Worm (Caenorhabditis elegans) whole organism, L1 larva: ENCODE data around the gene csn-5.

Experiments
- C16A3.4 ChIP-seq: fragments of 150-350 bp; optimal IDR thresholded peaks from 2 replicates; lab custom pipeline; 2014; ENCODE audit warnings: missing biosample characterization, missing genetic modification characterization
- C34B4.2 ChIP-seq: sonication (generic microtip); optimal IDR thresholded peaks from 2 replicates; lab custom pipeline; 2017; ENCODE audit warnings: mild to moderate bottlenecking, missing genetic modification characterization, missing compliant biosample characterization
- aha-1 ChIP-seq: fragments of 150-350 bp; optimal IDR thresholded peaks from 2 replicates; lab custom pipeline; 2014; ENCODE audit warnings: missing biosample characterization, missing genetic modification characterization
- aly-2 ChIP-seq: fragments of 150-350 bp; optimal IDR thresholded peaks from 2 replicates; lab custom pipeline; 2014; ENCODE audit warnings: missing biosample characterization, missing genetic modification characterization
- blmp-1 ChIP-seq: fragments of 150-350 bp; optimal IDR thresholded peaks from 2 replicates; lab custom pipeline; 2014; ENCODE audit warnings: missing biosample characterization, missing genetic modification characterization
- ceh-63 ChIP-seq: fragments of 200-800 bp; sonication (Bioruptor generic); optimal IDR thresholded peaks from 2 replicates; lab custom pipeline; 2018; ENCODE audit warnings: mild to moderate bottlenecking, missing genetic modification characterization, missing compliant biosample characterization
- ces-1 ChIP-seq: fragments of 150-350 bp; optimal IDR thresholded peaks from 2 replicates; lab custom pipeline; 2014; ENCODE audit warnings: missing biosample characterization, missing genetic modification reagents, missing genetic modification characterization
- dpl-1 ChIP-seq, 3 experiments: fragments of 150-350 bp in 2 of 3; sonication (generic microtip) in 1 of 3; optimal IDR thresholded peaks; 2 replicates each; lab custom pipeline; 2014 to 2017; ENCODE audit warnings: missing biosample characterization in 3 of 3, missing genetic modification characterization in 3 of 3, missing genetic modification reagents in 3 of 3
- efl-3 ChIP-seq: fragments of 200-800 bp; sonication (Bioruptor generic); optimal IDR thresholded peaks from 2 replicates; lab custom pipeline; 2018; ENCODE audit warnings: mild to moderate bottlenecking, missing genetic modification characterization, missing compliant biosample characterization
- egl-13 ChIP-seq: sonication (generic microtip); optimal IDR thresholded peaks from 2 replicates; lab custom pipeline; 2016; ENCODE audit warnings: missing genotype, missing genetic modification reagents, missing genetic modification characterization, missing compliant biosample characterization
- elt-3 ChIP-seq, 6 experiments: fragments of 150-350 bp in 1 of 6; sonication (generic microtip); optimal IDR thresholded peaks; 2 replicates each; lab custom pipeline; 2017 to 2018; ENCODE audit warnings: missing biosample characterization in 6 of 6, missing genetic modification characterization in 6 of 6, inconsistent platforms in 1 of 6
- ets-5 ChIP-seq: fragments of 200-800 bp; sonication (Bioruptor generic); IDR thresholded peaks from 2 replicates; pipeline ENCODE4 v1.3.6; 2022; ENCODE audit warnings: missing genetic modification characterization, missing compliant biosample characterization
- grh-1 ChIP-seq: fragments of 200-800 bp; sonication (Bioruptor generic); IDR thresholded peaks from 2 replicates; pipeline ENCODE4 v1.3.6; 2022; ENCODE audit warnings: missing genetic modification reagents, missing genetic modification characterization, missing compliant biosample characterization
- hlh-17 ChIP-seq: fragments of 200-800 bp; sonication (Bioruptor generic); optimal IDR thresholded peaks from 2 replicates; lab custom pipeline; 2018; ENCODE audit warnings: missing genetic modification characterization, mild to moderate bottlenecking, missing compliant biosample characterization, moderate library complexity, borderline replicate concordance
- hpl-2 ChIP-seq: fragments of 150-350 bp; optimal IDR thresholded peaks from 2 replicates; lab custom pipeline; 2014; ENCODE audit warnings: missing biosample characterization, missing genetic modification reagents, missing genetic modification characterization
- irx-1 ChIP-seq: sonication (generic microtip); optimal IDR thresholded peaks from 2 replicates; lab custom pipeline; 2016; ENCODE audit warnings: missing genetic modification characterization, missing compliant biosample characterization
- isw-1 ChIP-seq: fragments of 200-800 bp; sonication (Bioruptor generic); IDR thresholded peaks from 2 replicates; pipeline ENCODE4 v1.3.6; 2022; ENCODE audit warnings: missing genetic modification characterization, missing compliant biosample characterization
- jun-1 ChIP-seq: fragments of 150-350 bp; optimal IDR thresholded peaks from 2 replicates; lab custom pipeline; 2014; ENCODE audit warnings: missing biosample characterization, missing genetic modification reagents, missing genetic modification characterization
- lin-14 ChIP-seq: fragments of 200-800 bp; sonication (Bioruptor generic); optimal IDR thresholded peaks from 2 replicates; lab custom pipeline; 2018; ENCODE audit warnings: mild to moderate bottlenecking, missing genetic modification characterization, moderate library complexity, missing compliant biosample characterization
- lin-15B ChIP-seq: fragments of 150-350 bp; sonication (generic microtip); optimal IDR thresholded peaks from 3 replicates; lab custom pipeline; 2014; ENCODE audit warnings: missing biosample characterization, missing genetic modification characterization
- lin-35 ChIP-seq, 2 experiments: fragments of 150-350 bp; optimal IDR thresholded peaks; 2 replicates each; lab custom pipeline; 2014; ENCODE audit warnings: missing biosample characterization in 2 of 2, missing genetic modification characterization in 2 of 2, missing genetic modification reagents in 2 of 2
- lsy-2 ChIP-seq, 2 experiments: fragments of 150-350 bp; optimal IDR thresholded peaks; 2 replicates each; lab custom pipeline; 2014; ENCODE audit warnings: missing biosample characterization in 2 of 2, missing genetic modification characterization in 2 of 2
- mab-9 ChIP-seq: fragments of 200-800 bp; sonication (Bioruptor generic); IDR thresholded peaks from 2 replicates; pipeline ENCODE4 v1.3.6; 2022; ENCODE audit warnings: missing genetic modification reagents, missing genetic modification characterization, missing compliant biosample characterization
- mdl-1 ChIP-seq, 2 experiments: fragments of 150-350 bp; optimal IDR thresholded peaks; 2 replicates each; lab custom pipeline; 2014 to 2017; ENCODE audit warnings: missing biosample characterization in 2 of 2, missing genetic modification characterization in 2 of 2, inconsistent platforms in 1 of 2
- nhr-11 ChIP-seq: fragments of 150-350 bp; optimal IDR thresholded peaks from 2 replicates; lab custom pipeline; 2014; ENCODE audit warnings: missing biosample characterization, missing genetic modification characterization
- nhr-12 ChIP-seq: sonication (generic microtip); optimal IDR thresholded peaks from 2 replicates; lab custom pipeline; 2017; ENCODE audit warnings: missing biosample characterization, missing genetic modification characterization
- nhr-19 ChIP-seq: fragments of 200-800 bp; sonication (Bioruptor generic); conservative IDR thresholded peaks from 2 replicates; pipeline ENCODE4 v1.3.6; 2022; ENCODE audit warnings: missing genetic modification characterization, missing compliant biosample characterization
- nhr-20 ChIP-seq: sonication (generic microtip); optimal IDR thresholded peaks from 2 replicates; lab custom pipeline; 2016; ENCODE audit warnings: mild to moderate bottlenecking, missing genetic modification characterization, missing compliant biosample characterization
- nhr-237 ChIP-seq: fragments of 150-350 bp; optimal IDR thresholded peaks from 2 replicates; lab custom pipeline; 2014; ENCODE audit warnings: missing biosample characterization, missing genetic modification characterization
- nhr-28 ChIP-seq: fragments of 150-350 bp; optimal IDR thresholded peaks from 2 replicates; lab custom pipeline; 2014; ENCODE audit warnings: missing biosample characterization, missing genetic modification characterization
- nhr-47 ChIP-seq: sonication (generic microtip); optimal IDR thresholded peaks from 2 replicates; lab custom pipeline; 2016; ENCODE audit warnings: mild to moderate bottlenecking, missing genetic modification characterization, moderate library complexity, missing compliant biosample characterization
- nhr-71 ChIP-seq: sonication (generic microtip); optimal IDR thresholded peaks from 2 replicates; lab custom pipeline; 2016; ENCODE audit warnings: mild to moderate bottlenecking, missing genetic modification characterization, moderate library complexity, missing compliant biosample characterization
- nhr-76 ChIP-seq: sonication (generic microtip); optimal IDR thresholded peaks from 2 replicates; lab custom pipeline; 2017; ENCODE audit warnings: missing biosample characterization, missing genetic modification characterization
- nhr-77 ChIP-seq: fragments of 150-350 bp; optimal IDR thresholded peaks from 2 replicates; lab custom pipeline; 2014; ENCODE audit warnings: missing biosample characterization, missing genetic modification characterization
- pax-3 ChIP-seq: fragments of 200-800 bp; sonication (Bioruptor generic); optimal IDR thresholded peaks from 2 replicates; lab custom pipeline; 2018; ENCODE audit warnings: mild to moderate bottlenecking, missing genetic modification characterization, moderate library complexity, missing compliant biosample characterization
- pqm-1 ChIP-seq: sonication (generic microtip); optimal IDR thresholded peaks from 3 replicates; lab custom pipeline; 2017; ENCODE audit warnings: missing biosample characterization, missing genetic modification characterization
- skn-1 ChIP-seq: fragments of 150-350 bp; optimal IDR thresholded peaks from 2 replicates; lab custom pipeline; 2014; ENCODE audit warnings: missing biosample characterization, missing genetic modification characterization
- snpc-4 ChIP-seq: fragments of 150-350 bp; optimal IDR thresholded peaks from 2 replicates; lab custom pipeline; 2014; ENCODE audit warnings: missing biosample characterization, missing genetic modification characterization
- sox-4 ChIP-seq: sonication (generic microtip); optimal IDR thresholded peaks from 2 replicates; lab custom pipeline; 2016; ENCODE audit warnings: missing genetic modification characterization, missing compliant biosample characterization
- swsn-7 ChIP-seq: sonication (generic microtip); optimal IDR thresholded peaks from 2 replicates; lab custom pipeline; 2016; ENCODE audit warnings: missing genetic modification characterization, missing compliant biosample characterization
- tbx-2 ChIP-seq: sonication (generic microtip); optimal IDR thresholded peaks from 2 replicates; lab custom pipeline; 2016; ENCODE audit warnings: missing genetic modification characterization, missing compliant biosample characterization
- tlp-1 ChIP-seq: fragments of 150-350 bp; optimal IDR thresholded peaks from 2 replicates; lab custom pipeline; 2014; ENCODE audit warnings: missing biosample characterization, missing genetic modification characterization
- unc-30 ChIP-seq: sonication (generic microtip); optimal IDR thresholded peaks from 2 replicates; lab custom pipeline; 2017; ENCODE audit warnings: missing biosample characterization, missing genetic modification characterization
- unc-62 ChIP-seq: fragments of 150-350 bp; optimal IDR thresholded peaks from 2 replicates; lab custom pipeline; 2014; ENCODE audit warnings: missing biosample characterization, missing genetic modification reagents, missing genetic modification characterization
- unc-86 ChIP-seq: sonication (generic microtip); optimal IDR thresholded peaks from 2 replicates; lab custom pipeline; 2016; ENCODE audit warnings: missing genetic modification characterization, missing compliant biosample characterization
- xbp-1 ChIP-seq: sonication (generic microtip); optimal IDR thresholded peaks from 2 replicates; lab custom pipeline; 2016; ENCODE audit warnings: missing genetic modification characterization, missing compliant biosample characterization
- zip-4 ChIP-seq: fragments of 200-800 bp; sonication (Bioruptor generic); optimal IDR thresholded peaks from 2 replicates; lab custom pipeline; 2018; ENCODE audit warnings: mild to moderate bottlenecking, missing genetic modification characterization, moderate library complexity, missing compliant biosample characterization
- ztf-11 ChIP-seq, 2 experiments: sonication (generic microtip); optimal IDR thresholded peaks; 2 replicates each; lab custom pipeline; 2016 to 2017; ENCODE audit warnings: missing genetic modification characterization in 2 of 2, missing biosample characterization in 1 of 2, missing compliant biosample characterization in 1 of 2

csn-5 gene

DNA sequence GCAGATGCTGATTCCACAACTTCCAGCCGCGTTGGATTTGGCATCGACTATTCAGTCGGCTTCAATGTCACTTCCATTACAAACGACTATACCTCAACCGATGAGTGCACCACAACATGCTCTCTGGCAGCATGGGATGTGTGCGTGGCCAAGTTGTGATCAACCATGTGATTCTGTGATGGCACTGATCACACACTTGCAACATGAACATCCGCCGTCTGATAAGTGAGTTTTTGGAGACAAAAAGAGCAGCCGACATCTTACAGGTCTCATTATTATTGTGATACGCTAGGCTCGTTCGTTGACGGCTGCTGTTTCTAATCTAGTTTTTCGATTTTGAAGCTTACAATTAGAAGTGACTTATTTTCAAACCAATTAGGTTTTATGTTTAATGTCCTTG is 46.9 kb upstream of the csn-5 start:
- TF ChIP-seq hlh-17 (GFP tag; lab: Kevin White, UChicago) = no peak
- no peak for TF ChIP-seq xbp-1 (tag; lab: Kevin White, UChicago)
- TF ChIP-seq snpc-4 (tag; lab: Kevin White, UChicago) = peak; percentile 72
- TF ChIP-seq mdl-1 (tag; optimal IDR thresholded peaks at IDR 0.05; lab: Kevin White, UChicago) = no peak
- TF ChIP-seq nhr-28 = no peak

DNA sequence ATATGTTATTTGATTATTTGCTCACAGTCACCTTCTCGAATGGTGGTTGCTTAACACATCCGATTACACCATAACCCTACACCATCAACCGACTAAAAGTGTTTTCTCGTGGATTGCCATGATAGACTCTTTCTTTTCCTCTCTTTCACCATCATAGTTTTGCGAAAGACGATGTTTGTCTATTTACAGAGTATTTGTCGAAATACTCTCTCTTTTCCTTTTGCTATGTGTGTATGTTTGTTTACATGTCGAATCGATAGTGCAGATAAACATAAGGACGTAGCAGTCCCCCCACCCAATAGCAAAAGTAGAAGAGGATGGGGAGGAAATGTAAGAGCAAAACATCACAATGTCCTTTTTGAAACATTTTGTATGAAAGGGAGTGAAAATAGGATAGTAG is 46.0 kb upstream of the csn-5 start:
- no peak for TF ChIP-seq ztf-11 (tag; optimal IDR thresholded peaks at IDR 0.05; lab: Kevin White, UChicago)
- 0 out of 2 replicates have a peak, but pooled peaks have one; percentile 42 for TF ChIP-seq mab-9 (GFP tag; lab: Robert Waterston, UW)
- TF ChIP-seq aha-1 (tag; lab: Kevin White, UChicago) = no peak
- TF ChIP-seq unc-86 (tag; lab: Kevin White, UChicago) = no peak
- TF ChIP-seq nhr-71 (tag; lab: Kevin White, UChicago) = peak; percentile 40
- no peak for TF ChIP-seq nhr-11
- TF ChIP-seq xbp-1 (tag; lab: Kevin White, UChicago) = no peak
- TF ChIP-seq jun-1 (tag; lab: Kevin White, UChicago) = peak; percentile 7
- peak in 1 of 2 experiments; percentile 11 for TF ChIP-seq lsy-2 (tag; optimal IDR thresholded peaks at IDR 0.05; lab: Kevin White, UChicago)
- TF ChIP-seq nhr-77 (tag; lab: Kevin White, UChicago) = peak; percentile 43
- peak; percentile 49 for TF ChIP-seq lin-14 (GFP tag; lab: Kevin White, UChicago)
- TF ChIP-seq tbx-2 = peak; percentile 35

DNA sequence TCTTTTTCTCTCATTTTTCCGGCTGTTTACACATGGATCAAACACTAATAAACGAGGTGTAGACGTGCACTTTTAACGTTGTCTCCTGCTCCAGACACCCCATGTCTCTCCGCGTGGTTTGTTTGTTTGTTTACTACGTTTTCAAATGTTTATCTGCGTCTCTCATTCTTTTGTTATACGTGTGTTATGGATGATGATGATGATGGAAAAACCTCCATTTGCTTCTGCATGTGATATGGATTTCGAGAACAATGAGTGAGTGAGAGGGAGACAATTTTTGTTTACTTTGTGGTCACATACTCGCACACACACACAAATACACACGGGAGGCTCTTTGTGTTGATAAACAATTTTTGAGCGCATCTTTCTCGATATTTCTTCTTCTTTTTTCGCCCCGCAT is 44.9 kb upstream of the csn-5 start:
- TF ChIP-seq hpl-2 (GFP tag; lab: Kevin White, UChicago) (no peak), nhr-19 (peak; percentile 52), nhr-76 (tag; lab: Kevin White, UChicago) (no peak), ets-5 (GFP tag; lab: Robert Waterston, UW) (no peak), elt-3 (tag; optimal IDR thresholded peaks at IDR 0.05; lab: Kevin White, UChicago) (no peak), irx-1 (peak; percentile 89), nhr-47 (tag; lab: Kevin White, UChicago) (peak; percentile 79), nhr-28 (no peak), pax-3 (tag; lab: Kevin White, UChicago) (peak; percentile 86), isw-1 (peak; percentile 5; the same call in 1 of the 2 replicates), skn-1 (tag; lab: Kevin White, UChicago) (peak; percentile 56), nhr-20 (tag; lab: Kevin White, UChicago) (peak; percentile 77), snpc-4 (tag; lab: Kevin White, UChicago) (peak; percentile 51), ceh-63 (GFP tag; lab: Kevin White, UChicago) (no peak), xbp-1 (tag; lab: Kevin White, UChicago) (peak; percentile 70), C34B4.2 (tag; lab: Kevin White, UChicago) (no peak), zip-4 (no peak), ces-1 (GFP tag; lab: Kevin White, UChicago) (no peak), lin-15B (tag; lab: Kevin White, UChicago) (no peak), mab-9 (GFP tag; lab: Robert Waterston, UW) (peak; percentile 33; the same call in 1 of the 2 replicates), unc-62 (GFP tag; lab: Kevin White, UChicago) (no peak), aha-1 (tag; lab: Kevin White, UChicago) (peak; percentile 18), tlp-1 (no peak), swsn-7 (tag; lab: Kevin White, UChicago) (peak; percentile 64), nhr-12 (tag; lab: Kevin White, UChicago) (no peak), aly-2 (no peak), tbx-2 (peak; percentile 72), nhr-71 (tag; lab: Kevin White, UChicago) (peak; percentile 92), pqm-1 (tag; lab: Kevin White, UChicago) (no peak), C16A3.4 (tag; lab: Kevin White, UChicago) (peak; percentile 72), efl-3 (GFP tag; lab: Kevin White, UChicago) (no peak), nhr-237 (tag; lab: Kevin White, UChicago) (peak; percentile 2), lin-35 (GFP tag; optimal IDR thresholded peaks at IDR 0.05; lab: Kevin White, UChicago) (peak in 1 of 2 experiments; percentile 57), sox-4 (tag; lab: Kevin White, UChicago) (peak; percentile 39), grh-1 (no peak), nhr-11 (peak; percentile 55), dpl-1 (GFP tag; optimal IDR thresholded peaks at IDR 0.05; lab: Kevin White, UChicago) (peak in 2 of 3 experiments; percentile 16 to 27), jun-1 (tag; lab: Kevin White, UChicago) (peak; percentile 27), blmp-1 (tag; lab: Kevin White, UChicago) (no peak), egl-13 (peak; percentile 73), unc-30 (tag; lab: Kevin White, UChicago) (no peak)
